Fruit fly (Drosophila melanogaster) whole organism, embryonic: ENCODE measurements around the gene Shc.

Experiments used
- Asciz ChIP-seq: fragments of 200-800 bp; sonication (Bioruptor generic); optimal IDR thresholded peaks from 2 replicates; lab custom pipeline; 2017; ENCODE audit warnings: missing biosample characterization, mild to moderate bottlenecking, missing genetic modification characterization, missing genetic modification reagents
- Atf-2 ChIP-seq: fragments of 200-800 bp; sonication (Bioruptor generic); optimal IDR thresholded peaks from 2 replicates; lab custom pipeline; 2016; ENCODE audit warnings: missing biosample characterization, missing genetic modification characterization
- Atf6 ChIP-seq: fragments of 200-800 bp; sonication (Bioruptor generic); IDR thresholded peaks from 2 replicates; pipeline ENCODE4 v1.3.6; 2022; ENCODE audit warnings: missing biosample characterization, missing genetic modification characterization
- B-H2 ChIP-seq: fragments of 200-800 bp; sonication (Bioruptor generic); optimal IDR thresholded peaks from 2 replicates; lab custom pipeline; 2018; ENCODE audit warnings: missing biosample characterization, mild to moderate bottlenecking, missing genetic modification characterization
- Blimp-1 ChIP-seq: fragments of 200-800 bp; sonication (Bioruptor generic); optimal IDR thresholded peaks from 3 replicates; lab custom pipeline; 2018; ENCODE audit warnings: missing biosample characterization, missing genetic modification characterization, mild to moderate bottlenecking, moderate library complexity, missing genetic modification reagents
- CG10209 ChIP-seq: fragments of 200-800 bp; sonication (Bioruptor generic); optimal IDR thresholded peaks from 3 replicates; lab custom pipeline; 2017; ENCODE audit warnings: missing biosample characterization, mild to moderate bottlenecking, missing genetic modification characterization, missing genetic modification reagents
- CG12236 ChIP-seq: fragments of 200-800 bp; sonication (Bioruptor generic); optimal IDR thresholded peaks from 2 replicates; lab custom pipeline; 2016; ENCODE audit warnings: missing biosample characterization, missing genetic modification characterization
- CG12744 ChIP-seq: fragments of 200-800 bp; sonication (Bioruptor generic); optimal IDR thresholded peaks from 2 replicates; lab custom pipeline; 2016; ENCODE audit warnings: missing biosample characterization, missing genetic modification characterization
- CG33557 ChIP-seq: fragments of 200-800 bp; sonication (Bioruptor generic); optimal IDR thresholded peaks from 2 replicates; lab custom pipeline; 2019; ENCODE audit warnings: missing biosample characterization, mild to moderate bottlenecking, missing genetic modification characterization, moderate library complexity
- CG4854 ChIP-seq: fragments of 200-800 bp; sonication (Bioruptor generic); optimal IDR thresholded peaks from 2 replicates; lab custom pipeline; 2016; ENCODE audit warnings: missing biosample characterization, missing genetic modification characterization, inconsistent platforms
- CG6175 ChIP-seq: fragments of 200-800 bp; sonication (Bioruptor generic); IDR thresholded peaks from 3 replicates; pipeline ENCODE4 v1.3.6; 2022; ENCODE audit warnings: missing biosample characterization, missing genetic modification characterization
- CG6689 ChIP-seq: fragments of 200-800 bp; sonication (Bioruptor generic); IDR thresholded peaks from 2 replicates; pipeline ENCODE4 v1.3.6; 2022; ENCODE audit warnings: missing biosample characterization, missing genetic modification characterization
- CG6813 ChIP-seq: fragments of 200-800 bp; sonication (Bioruptor generic); optimal IDR thresholded peaks from 2 replicates; lab custom pipeline; 2017; ENCODE audit warnings: missing biosample characterization, missing genetic modification characterization, mild to moderate bottlenecking, moderate library complexity, missing genetic modification reagents
- CG7556 ChIP-seq: fragments of 200-800 bp; sonication (Bioruptor generic); optimal IDR thresholded peaks from 2 replicates; lab custom pipeline; 2017; ENCODE audit warnings: missing biosample characterization, mild to moderate bottlenecking, missing genetic modification characterization
- CG8924 ChIP-seq: fragments of 200-800 bp; optimal IDR thresholded peaks from 3 replicates; lab custom pipeline; 2019; ENCODE audit warnings: missing biosample characterization, mild to moderate bottlenecking, missing genetic modification characterization, moderate library complexity
- CG9727 ChIP-seq: fragments of 200-800 bp; sonication (Bioruptor generic); optimal IDR thresholded peaks from 3 replicates; lab custom pipeline; 2017; ENCODE audit warnings: missing biosample characterization, mild to moderate bottlenecking, missing genetic modification characterization
- CrebB ChIP-seq: fragments of 200-800 bp; sonication (Bioruptor generic); optimal IDR thresholded peaks from 3 replicates; lab custom pipeline; 2018; ENCODE audit warnings: missing biosample characterization, mild to moderate bottlenecking, missing genetic modification characterization
- Dip3 ChIP-seq: fragments of 200-800 bp; sonication (Bioruptor generic); optimal IDR thresholded peaks from 3 replicates; lab custom pipeline; 2016; ENCODE audit warnings: missing biosample characterization, missing genetic modification characterization
- Doc3 ChIP-seq: fragments of 200-800 bp; sonication (Bioruptor generic); IDR thresholded peaks from 3 replicates; pipeline ENCODE4 v1.3.6; 2022; ENCODE audit warnings: missing biosample characterization, missing genetic modification characterization; ENCODE audit not compliant: partially characterized antibody
- Fer3 ChIP-seq: fragments of 200-800 bp; sonication (Bioruptor generic); optimal IDR thresholded peaks from 2 replicates; lab custom pipeline; 2018; ENCODE audit warnings: missing biosample characterization, mild to moderate bottlenecking, missing genetic modification characterization, moderate library complexity
- Mad ChIP-seq: fragments of 200-800 bp; sonication (Bioruptor generic); optimal IDR thresholded peaks from 2 replicates; lab custom pipeline; 2016; ENCODE audit warnings: missing biosample characterization, missing genetic modification characterization
- Neu2 ChIP-seq: fragments of 200-800 bp; sonication (Bioruptor generic); optimal IDR thresholded peaks from 3 replicates; lab custom pipeline; 2016; ENCODE audit warnings: missing biosample characterization, missing genetic modification characterization, borderline replicate concordance
- PHDP ChIP-seq: fragments of 200-800 bp; sonication (Bioruptor generic); optimal IDR thresholded peaks from 3 replicates; lab custom pipeline; 2018; ENCODE audit warnings: missing biosample characterization, mild to moderate bottlenecking, missing genetic modification characterization, moderate library complexity
- Rfx ChIP-seq: fragments of 200-800 bp; sonication (Bioruptor generic); IDR thresholded peaks from 2 replicates; pipeline ENCODE4 v1.3.6; 2022; ENCODE audit warnings: missing biosample characterization, missing genetic modification characterization
- Spps ChIP-seq: fragments of 200-800 bp; sonication (Bioruptor generic); optimal IDR thresholded peaks from 2 replicates; lab custom pipeline; 2018; ENCODE audit warnings: missing biosample characterization, mild to moderate bottlenecking, missing genetic modification characterization
- Sry-β ChIP-seq: fragments of 200-800 bp; sonication (Bioruptor generic); optimal IDR thresholded peaks from 2 replicates; lab custom pipeline; 2018; ENCODE audit warnings: missing biosample characterization, mild to moderate bottlenecking, missing genetic modification characterization, moderate library complexity
- Xbp1 ChIP-seq: fragments of 200-800 bp; sonication (Bioruptor generic); optimal IDR thresholded peaks from 3 replicates; lab custom pipeline; 2016; ENCODE audit warnings: missing biosample characterization, mild to moderate bottlenecking, missing genetic modification characterization
- br ChIP-seq: fragments of >200 bp; optimal IDR thresholded peaks from 2 replicates; lab custom pipeline; 2017
- bsh ChIP-seq, 2 experiments: fragments of 200-800 bp; sonication (Bioruptor generic); optimal IDR thresholded peaks; 2 replicates each; lab custom pipeline; 2017 to 2018; ENCODE audit warnings: mild to moderate bottlenecking in 2 of 2, missing biosample characterization in 2 of 2, missing genetic modification characterization in 2 of 2, moderate library complexity in 1 of 2
- cato ChIP-seq: fragments of 200-800 bp; sonication (Bioruptor generic); optimal IDR thresholded peaks from 2 replicates; lab custom pipeline; 2016; ENCODE audit warnings: missing biosample characterization, missing genetic modification characterization, borderline replicate concordance
- cg ChIP-seq: fragments of 200-800 bp; sonication (Bioruptor generic); optimal IDR thresholded peaks from 3 replicates; lab custom pipeline; 2019; ENCODE audit warnings: missing biosample characterization, mild to moderate bottlenecking, missing genetic modification characterization, moderate library complexity
- chinmo ChIP-seq: fragments of 200-800 bp; sonication (Bioruptor generic); IDR thresholded peaks from 4 replicates; pipeline ENCODE4 v1.3.6; 2022; ENCODE audit warnings: missing biosample characterization, missing genetic modification characterization; ENCODE audit not compliant: partially characterized antibody
- dmrt11E ChIP-seq: fragments of 200-800 bp; sonication (Bioruptor generic); optimal IDR thresholded peaks from 3 replicates; lab custom pipeline; 2018; ENCODE audit warnings: missing biosample characterization, mild to moderate bottlenecking, missing genetic modification characterization, moderate library complexity
- gsb-n ChIP-seq: fragments of 200-800 bp; sonication (Bioruptor generic); optimal IDR thresholded peaks from 3 replicates; lab custom pipeline; 2018; ENCODE audit warnings: missing biosample characterization, mild to moderate bottlenecking, missing genetic modification characterization
- pfk ChIP-seq: fragments of 200-800 bp; sonication (Bioruptor generic); optimal IDR thresholded peaks from 2 replicates; lab custom pipeline; 2018; ENCODE audit warnings: missing biosample characterization, mild to moderate bottlenecking, missing genetic modification characterization, moderate library complexity
- sd ChIP-seq: fragments of 200-800 bp; sonication (Bioruptor generic); optimal IDR thresholded peaks from 3 replicates; lab custom pipeline; 2018; ENCODE audit warnings: missing biosample characterization, mild to moderate bottlenecking, missing genetic modification characterization, moderate library complexity
- sug ChIP-seq: fragments of 200-800 bp; optimal IDR thresholded peaks from 2 replicates; lab custom pipeline; 2019; ENCODE audit warnings: missing biosample characterization, mild to moderate bottlenecking, missing genetic modification characterization, moderate library complexity
- tll ChIP-seq, 2 experiments: fragments of 200-800 bp in 1 of 2; fragments of >200 bp in 1 of 2; sonication (Bioruptor generic) in 1 of 2; optimal IDR thresholded peaks; 2 replicates each; lab custom pipeline; 2017 to 2019; ENCODE audit warnings: missing biosample characterization in 2 of 2, missing genetic modification characterization in 2 of 2, mild to moderate bottlenecking in 1 of 2, moderate library complexity in 1 of 2
- tna ChIP-seq: fragments of 200-800 bp; sonication (Bioruptor generic); IDR thresholded peaks from 2 replicates; pipeline ENCODE4 v1.3.6; 2022; ENCODE audit warnings: missing biosample characterization, missing genetic modification characterization; ENCODE audit not compliant: partially characterized antibody
- trem ChIP-seq: fragments of 200-800 bp; optimal IDR thresholded peaks from 3 replicates; lab custom pipeline; 2019; ENCODE audit warnings: missing biosample characterization, mild to moderate bottlenecking, missing genetic modification characterization, moderate library complexity

Gene Shc

dm6 chr3L:9399013-9399750 lies 27.6 kb upstream of the Shc start, which contains the start of gene CG4080 (continued):
- TF ChIP-seq CG6689, result 0 out of 2 replicates have a peak, but pooled peaks have one; percentile 18
- TF ChIP-seq CG8924 (tag; lab: Kevin White, UChicago), result peak; percentile 84
- peak; percentile 55 for TF ChIP-seq tna (GFP tag; lab: Robert Waterston, UW)
- TF ChIP-seq Atf-2, result no peak
- no peak for TF ChIP-seq Sry-β (GFP tag; lab: Kevin White, UChicago)
- no peak for TF ChIP-seq tll (GFP tag; optimal IDR thresholded peaks at IDR 0.05; lab: Kevin White, UChicago)
- TF ChIP-seq Neu2 (GFP tag; lab: Kevin White, UChicago), result no peak
- peak; percentile 84 for TF ChIP-seq Doc3 (GFP tag; lab: Robert Waterston, UW)
- TF ChIP-seq dmrt11E, result peak; percentile 43
- TF ChIP-seq sd (tag; lab: Kevin White, UChicago), result peak; percentile 51
- TF ChIP-seq Atf6 (GFP tag; lab: Robert Waterston, UW), result no peak
- TF ChIP-seq PHDP, result peak; percentile 43
- peak; percentile 61 for TF ChIP-seq trem (tag; lab: Kevin White, UChicago)
- TF ChIP-seq cato (GFP tag; lab: Kevin White, UChicago), result no peak
- no peak for TF ChIP-seq Blimp-1
- TF ChIP-seq br, result no peak
- peak; percentile 40 for TF ChIP-seq gsb-n (tag; lab: Kevin White, UChicago)
- peak; percentile 22 for TF ChIP-seq sug (tag; lab: Kevin White, UChicago)
- TF ChIP-seq Rfx (GFP tag; lab: Robert Waterston, UW), result no peak
- peak; percentile 61 for TF ChIP-seq B-H2
- no peak for TF ChIP-seq Fer3 (tag; lab: Kevin White, UChicago)
- TF ChIP-seq CG10209 (GFP tag; lab: Kevin White, UChicago), result no peak
- TF ChIP-seq CG12236, result no peak
- peak; percentile 23 for TF ChIP-seq Dip3
- TF ChIP-seq Asciz (GFP tag; lab: Kevin White, UChicago), result no peak
- peak; percentile 57; the same call in 1 of the 4 replicates for TF ChIP-seq chinmo (GFP tag; lab: Robert Waterston, UW)
- peak; percentile 80 for TF ChIP-seq cg (GFP tag; lab: Kevin White, UChicago)
- TF ChIP-seq bsh (GFP tag; optimal IDR thresholded peaks at IDR 0.05; lab: Kevin White, UChicago), result peak in 1 of 2 experiments; percentile 22
- no peak for TF ChIP-seq CG9727
- TF ChIP-seq CG7556 (GFP tag; lab: Kevin White, UChicago), result no peak
- no peak for TF ChIP-seq CG6175
- peak; percentile 19 for TF ChIP-seq Xbp1 (GFP tag; lab: Kevin White, UChicago)
- no peak for TF ChIP-seq CG6813
- peak; percentile 26 for TF ChIP-seq Mad (GFP tag; lab: Kevin White, UChicago)
- peak; percentile 11 for TF ChIP-seq CG4854
- peak; percentile 3 for TF ChIP-seq CG12744 (GFP tag; lab: Kevin White, UChicago)
- TF ChIP-seq CG33557 (GFP tag; lab: Kevin White, UChicago), result peak; percentile 34
- no peak for TF ChIP-seq CrebB (tag; lab: Kevin White, UChicago)
- TF ChIP-seq pfk (GFP tag; lab: Kevin White, UChicago), result no peak
- no peak for TF ChIP-seq Spps
